Fruit fly (Drosophila melanogaster) whole organism, embryonic: ENCODE results near the gene Mfe2.

Source experiments
- Abd-B ChIP-seq: fragments of 200-800 bp; sonication (Bioruptor generic); optimal IDR thresholded peaks from 2 replicates; lab custom pipeline; 2018; ENCODE audit warnings: missing biosample characterization, mild to moderate bottlenecking, missing genetic modification characterization, moderate library complexity
- Atf3 ChIP-seq: fragments of 200-800 bp; sonication (Bioruptor generic); optimal IDR thresholded peaks from 3 replicates; lab custom pipeline; 2016; ENCODE audit warnings: missing biosample characterization, missing genetic modification characterization
- C15 ChIP-seq: fragments of 200-800 bp; sonication (Bioruptor generic); IDR thresholded peaks from 3 replicates; pipeline ENCODE4 v1.3.6; 2022; ENCODE audit warnings: missing biosample characterization, missing genetic modification characterization
- CG1024 ChIP-seq: fragments of 200-800 bp; sonication (Bioruptor generic); IDR thresholded peaks from 2 replicates; pipeline ENCODE4 v1.3.6; 2022; ENCODE audit warnings: missing biosample characterization, missing genetic modification characterization
- CG11695 ChIP-seq: fragments of 200-800 bp; sonication (Bioruptor generic); IDR thresholded peaks from 3 replicates; pipeline ENCODE4 v1.3.6; 2022; ENCODE audit warnings: missing biosample characterization, missing genetic modification characterization
- CG11723 ChIP-seq: fragments of 200-800 bp; sonication (Bioruptor generic); optimal IDR thresholded peaks from 2 replicates; lab custom pipeline; 2017; ENCODE audit warnings: missing biosample characterization, mild to moderate bottlenecking, missing genetic modification characterization
- CG12299 ChIP-seq: fragments of 200-800 bp; sonication (Bioruptor generic); optimal IDR thresholded peaks from 2 replicates; lab custom pipeline; 2018; ENCODE audit warnings: missing biosample characterization, mild to moderate bottlenecking, missing genetic modification characterization
- CG12391 ChIP-seq: fragments of 200-800 bp; sonication (Bioruptor generic); optimal IDR thresholded peaks from 3 replicates; lab custom pipeline; 2018; ENCODE audit warnings: missing biosample characterization, mild to moderate bottlenecking, missing genetic modification characterization, moderate library complexity
- CG1603 ChIP-seq: fragments of 200-800 bp; sonication (Bioruptor generic); optimal IDR thresholded peaks from 2 replicates; lab custom pipeline; 2019; ENCODE audit warnings: missing biosample characterization, mild to moderate bottlenecking, missing genetic modification characterization, moderate library complexity
- CG17359 ChIP-seq: fragments of 200-800 bp; sonication (Bioruptor generic); optimal IDR thresholded peaks from 3 replicates; lab custom pipeline; 2018; ENCODE audit warnings: missing biosample characterization, mild to moderate bottlenecking, missing genetic modification characterization, moderate library complexity
- CG17568 ChIP-seq: fragments of 200-800 bp; sonication (Bioruptor generic); optimal IDR thresholded peaks from 2 replicates; lab custom pipeline; 2018; ENCODE audit warnings: missing biosample characterization, mild to moderate bottlenecking, missing genetic modification characterization, moderate library complexity
- CG18476 ChIP-seq: fragments of 200-800 bp; sonication (Bioruptor generic); optimal IDR thresholded peaks from 2 replicates; lab custom pipeline; 2016; ENCODE audit warnings: missing biosample characterization, mild to moderate bottlenecking, missing genetic modification characterization
- CG2712 ChIP-seq: fragments of 200-800 bp; optimal IDR thresholded peaks from 3 replicates; lab custom pipeline; 2019; ENCODE audit warnings: missing biosample characterization, mild to moderate bottlenecking, missing genetic modification characterization, moderate library complexity
- CG2875 ChIP-seq: fragments of 200-800 bp; sonication (Bioruptor generic); optimal IDR thresholded peaks from 2 replicates; lab custom pipeline; 2017; ENCODE audit warnings: missing biosample characterization, mild to moderate bottlenecking, missing genetic modification characterization, missing genetic modification reagents
- CG3163 ChIP-seq: fragments of 200-800 bp; sonication (Bioruptor generic); optimal IDR thresholded peaks from 3 replicates; lab custom pipeline; 2016; ENCODE audit warnings: missing biosample characterization, missing genetic modification characterization
- CG32767 ChIP-seq: fragments of 200-800 bp; sonication (Bioruptor generic); IDR thresholded peaks from 2 replicates; pipeline ENCODE4 v1.3.6; 2022; ENCODE audit warnings: missing biosample characterization, missing genetic modification characterization
- CG3995 ChIP-seq: fragments of 200-800 bp; sonication (Bioruptor generic); optimal IDR thresholded peaks from 3 replicates; lab custom pipeline; 2016; ENCODE audit warnings: missing biosample characterization, missing genetic modification characterization
- CG6272 ChIP-seq: fragments of 200-800 bp; sonication (Bioruptor generic); IDR thresholded peaks from 2 replicates; pipeline ENCODE4 v1.3.6; 2022; ENCODE audit warnings: missing biosample characterization, missing genetic modification characterization
- CG6791 ChIP-seq: fragments of 200-800 bp; sonication (Bioruptor generic); IDR thresholded peaks from 3 replicates; pipeline ENCODE4 v1.3.6; 2022; ENCODE audit warnings: missing biosample characterization, missing genetic modification characterization; ENCODE audit not compliant: partially characterized antibody
- CG6813 ChIP-seq: fragments of 200-800 bp; sonication (Bioruptor generic); optimal IDR thresholded peaks from 2 replicates; lab custom pipeline; 2017; ENCODE audit warnings: missing biosample characterization, missing genetic modification characterization, mild to moderate bottlenecking, moderate library complexity, missing genetic modification reagents
- CG7786 ChIP-seq: fragments of 200-800 bp; sonication (Bioruptor generic); optimal IDR thresholded peaks from 2 replicates; lab custom pipeline; 2016; ENCODE audit warnings: missing biosample characterization, missing genetic modification characterization
- CoRest ChIP-seq: fragments of 200-800 bp; sonication (Bioruptor generic); optimal IDR thresholded peaks from 3 replicates; lab custom pipeline; 2018; ENCODE audit warnings: missing biosample characterization, mild to moderate bottlenecking, missing genetic modification characterization, moderate library complexity
- CrebB ChIP-seq: fragments of 200-800 bp; sonication (Bioruptor generic); optimal IDR thresholded peaks from 3 replicates; lab custom pipeline; 2018; ENCODE audit warnings: missing biosample characterization, mild to moderate bottlenecking, missing genetic modification characterization
- Dref ChIP-seq: fragments of 200-800 bp; sonication (Bioruptor generic); IDR thresholded peaks from 2 replicates; pipeline ENCODE4 v1.3.6; 2022; ENCODE audit warnings: missing biosample characterization, missing genetic modification characterization
- H2.0 ChIP-seq: fragments of 200-800 bp; sonication (Bioruptor generic); IDR thresholded peaks from 2 replicates; pipeline ENCODE4 v1.3.6; 2022; ENCODE audit warnings: missing biosample characterization, missing genetic modification characterization
- Myb ChIP-seq: fragments of 200-800 bp; sonication (Bioruptor generic); optimal IDR thresholded peaks from 2 replicates; lab custom pipeline; 2016; ENCODE audit warnings: missing biosample characterization, missing genetic modification characterization
- Opbp ChIP-seq: fragments of 200-800 bp; sonication (Bioruptor generic); IDR thresholded peaks from 3 replicates; pipeline ENCODE4 v1.3.6; 2022; ENCODE audit warnings: missing biosample characterization, missing genetic modification characterization; ENCODE audit not compliant: partially characterized antibody
- Ravus ChIP-seq: fragments of 200-800 bp; sonication (Bioruptor generic); IDR thresholded peaks from 2 replicates; pipeline ENCODE4 v1.3.6; 2022; ENCODE audit warnings: missing biosample characterization, missing genetic modification characterization
- Scr ChIP-seq: fragments of 200-800 bp; sonication (Bioruptor generic); IDR thresholded peaks from 2 replicates; pipeline ENCODE4 v1.3.6; 2022; ENCODE audit warnings: missing biosample characterization, missing genetic modification characterization; ENCODE audit not compliant: partially characterized antibody
- Sox100B ChIP-seq: fragments of 200-800 bp; sonication (Bioruptor generic); optimal IDR thresholded peaks from 3 replicates; lab custom pipeline; 2018; ENCODE audit warnings: missing biosample characterization, mild to moderate bottlenecking, missing genetic modification characterization
- Sox102F ChIP-seq: fragments of 200-800 bp; sonication (Bioruptor generic); optimal IDR thresholded peaks from 2 replicates; lab custom pipeline; 2018; ENCODE audit warnings: missing biosample characterization, mild to moderate bottlenecking, missing genetic modification characterization, moderate library complexity
- ash1 ChIP-seq: fragments of 200-800 bp; sonication (Bioruptor generic); optimal IDR thresholded peaks from 2 replicates; lab custom pipeline; 2018; ENCODE audit warnings: missing biosample characterization, mild to moderate bottlenecking, missing genetic modification characterization
- bab2 ChIP-seq: fragments of 200-800 bp; sonication (Bioruptor generic); optimal IDR thresholded peaks from 2 replicates; lab custom pipeline; 2016; ENCODE audit warnings: missing biosample characterization, missing genetic modification characterization
- bowl ChIP-seq: fragments of 200-800 bp; sonication (Bioruptor generic); IDR thresholded peaks from 2 replicates; pipeline ENCODE4 v1.3.6; 2022; ENCODE audit warnings: missing biosample characterization, missing genetic modification characterization
- chm ChIP-seq: fragments of 200-800 bp; sonication (Bioruptor generic); IDR thresholded peaks from 2 replicates; pipeline ENCODE4 v1.3.6; 2022; ENCODE audit warnings: missing biosample characterization, missing genetic modification characterization
- dimm ChIP-seq: fragments of 200-800 bp; sonication (Bioruptor generic); IDR thresholded peaks from 2 replicates; pipeline ENCODE4 v1.3.6; 2022; ENCODE audit warnings: missing biosample characterization, missing genetic modification characterization
- esg ChIP-seq: fragments of 200-800 bp; sonication (Bioruptor generic); conservative IDR thresholded peaks from 2 replicates; pipeline ENCODE4 v1.3.6; 2022; ENCODE audit warnings: missing biosample characterization, missing genetic modification characterization
- gce ChIP-seq: fragments of 200-800 bp; sonication (Bioruptor generic); IDR thresholded peaks from 3 replicates; pipeline ENCODE4 v1.3.6; 2022; ENCODE audit warnings: missing biosample characterization, missing genetic modification characterization
- grau ChIP-seq: fragments of 200-800 bp; optimal IDR thresholded peaks from 3 replicates; lab custom pipeline; 2019; ENCODE audit warnings: missing biosample characterization, mild to moderate bottlenecking, missing genetic modification characterization, moderate library complexity
- gsb-n ChIP-seq: fragments of 200-800 bp; sonication (Bioruptor generic); optimal IDR thresholded peaks from 3 replicates; lab custom pipeline; 2018; ENCODE audit warnings: missing biosample characterization, mild to moderate bottlenecking, missing genetic modification characterization
- jigr1 ChIP-seq: fragments of 200-800 bp; sonication (Bioruptor generic); IDR thresholded peaks from 3 replicates; pipeline ENCODE4 v1.3.6; 2022; ENCODE audit warnings: missing biosample characterization, missing genetic modification characterization
- kni ChIP-seq: fragments of 200-800 bp; sonication (Bioruptor generic); optimal IDR thresholded peaks from 3 replicates; lab custom pipeline; 2017; ENCODE audit warnings: mild to moderate bottlenecking, missing biosample characterization, missing genetic modification reagents, missing genetic modification characterization
- maf-S ChIP-seq: fragments of 200-800 bp; sonication (Bioruptor generic); optimal IDR thresholded peaks from 2 replicates; lab custom pipeline; 2016; ENCODE audit warnings: missing biosample characterization, missing genetic modification characterization
- nom ChIP-seq: fragments of 200-800 bp; sonication (Bioruptor generic); optimal IDR thresholded peaks from 2 replicates; lab custom pipeline; 2017; ENCODE audit warnings: missing biosample characterization, missing genetic modification characterization, mild to moderate bottlenecking, moderate library complexity, missing genetic modification reagents
- sc ChIP-seq, 3 experiments: fragments of >200 bp in 2 of 3; fragments of 200-800 bp in 1 of 3; sonication (Bioruptor generic) in 1 of 3; optimal IDR thresholded peaks; 2 replicates in 2 of 3; 3 replicates in 1 of 3; lab custom pipeline; 2017; ENCODE audit warnings: mild to moderate bottlenecking in 1 of 3, missing biosample characterization in 1 of 3, missing genetic modification characterization in 1 of 3, missing genetic modification reagents in 1 of 3
- shn ChIP-seq: fragments of 200-800 bp; sonication (Bioruptor generic); optimal IDR thresholded peaks from 3 replicates; lab custom pipeline; 2016; ENCODE audit warnings: missing biosample characterization, missing genetic modification characterization
- sr ChIP-seq: fragments of 200-800 bp; sonication (Bioruptor generic); IDR thresholded peaks from 3 replicates; pipeline ENCODE4 v1.3.6; 2022; ENCODE audit warnings: missing biosample characterization, missing genetic modification characterization
- tll ChIP-seq, 2 experiments: fragments of 200-800 bp in 1 of 2; fragments of >200 bp in 1 of 2; sonication (Bioruptor generic) in 1 of 2; optimal IDR thresholded peaks; 2 replicates each; lab custom pipeline; 2017 to 2019; ENCODE audit warnings: missing biosample characterization in 2 of 2, missing genetic modification characterization in 2 of 2, mild to moderate bottlenecking in 1 of 2, moderate library complexity in 1 of 2
- vvl ChIP-seq: fragments of 200-800 bp; sonication (Bioruptor generic); IDR thresholded peaks from 2 replicates; pipeline ENCODE4 v1.3.6; 2022; ENCODE audit warnings: missing biosample characterization, missing genetic modification characterization
- wor ChIP-seq: fragments of 200-800 bp; sonication (Bioruptor generic); IDR thresholded peaks from 2 replicates; pipeline ENCODE4 v1.3.6; 2022; ENCODE audit warnings: missing biosample characterization, missing genetic modification characterization

Mfe2 gene

DNA sequence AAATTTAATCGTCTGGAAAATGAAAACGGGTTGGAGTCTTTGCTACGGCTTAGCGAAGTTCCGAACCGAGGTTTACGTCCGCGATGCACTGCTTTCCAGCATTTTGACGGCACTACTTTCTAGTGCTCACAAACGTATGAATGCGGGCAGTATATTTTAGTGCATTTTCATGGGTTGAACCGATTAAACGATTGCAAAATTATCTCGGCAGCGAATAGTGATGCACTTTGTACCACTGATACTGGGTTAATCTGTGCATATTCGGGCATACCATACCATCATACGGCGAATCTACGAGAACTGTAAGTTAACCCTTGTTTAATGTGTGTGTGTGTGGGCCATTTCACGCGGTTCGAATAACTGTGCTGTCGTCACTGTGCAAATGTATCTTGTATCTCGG is at the start of gene Mfe2:
TSS of gene Mfe2 (plus strand) at position 157 of the 400 bp plus-strand sequence.
- TF ChIP-seq gsb-n (tag; lab: Kevin White, UChicago): peak; percentile 17
- no peak for TF ChIP-seq Opbp (GFP tag; lab: Robert Waterston, UW)
- no peak for TF ChIP-seq jigr1
- no peak for TF ChIP-seq H2.0 (GFP tag; lab: Robert Waterston, UW)
- peak; percentile 41 for TF ChIP-seq CG2712 (tag; lab: Kevin White, UChicago)
- TF ChIP-seq CG12391 (tag; lab: Kevin White, UChicago): peak; percentile 46
- TF ChIP-seq CG6791 (GFP tag; lab: Robert Waterston, UW): peak; percentile 51; the same call in 2 of the 3 replicates
- TF ChIP-seq CG17568 (GFP tag; lab: Kevin White, UChicago): no peak
- TF ChIP-seq sr: peak; percentile 40; the same call in 1 of the 3 replicates
- TF ChIP-seq chm (GFP tag; lab: Robert Waterston, UW): no peak
- TF ChIP-seq CG17359: peak; percentile 41
- no peak for TF ChIP-seq Sox100B
- TF ChIP-seq CG7786 (GFP tag; lab: Kevin White, UChicago): peak; percentile 77
- TF ChIP-seq Sox102F (GFP tag; lab: Kevin White, UChicago): no peak
- TF ChIP-seq Ravus (GFP tag; lab: Robert Waterston, UW): no peak
- TF ChIP-seq CG6272 (GFP tag; lab: Robert Waterston, UW): 0 out of 2 replicates have a peak, but pooled peaks have one; percentile 7
- peak; percentile 29 for TF ChIP-seq bab2 (GFP tag; lab: Kevin White, UChicago)
- no peak for TF ChIP-seq CG11723 (GFP tag; lab: Kevin White, UChicago)
- TF ChIP-seq maf-S: peak; percentile 49
- TF ChIP-seq CG1603 (tag; lab: Kevin White, UChicago): peak; percentile 90
- no peak for TF ChIP-seq sc (optimal IDR thresholded peaks at IDR 0.05; lab: Kevin White, UChicago)
- no peak for TF ChIP-seq sc (GFP tag; optimal IDR thresholded peaks at IDR 0.05; lab: Kevin White, UChicago)
- no peak for TF ChIP-seq gce (GFP tag; lab: Robert Waterston, UW)
- no peak for TF ChIP-seq CG12299
- no peak for TF ChIP-seq CrebB (tag; lab: Kevin White, UChicago)
- no peak for TF ChIP-seq dimm (GFP tag; lab: Robert Waterston, UW)
- TF ChIP-seq wor (GFP tag; lab: Robert Waterston, UW): no peak; the same call in 1 of the 2 replicates
- TF ChIP-seq CG18476 (GFP tag; lab: Kevin White, UChicago): no peak
- TF ChIP-seq CG32767 (GFP tag; lab: Robert Waterston, UW): no peak
- no peak for TF ChIP-seq bowl
- TF ChIP-seq Scr (GFP tag; lab: Robert Waterston, UW): peak; percentile 36; the same call in 1 of the 2 replicates
- peak; percentile 70 for TF ChIP-seq kni (GFP tag; lab: Kevin White, UChicago)
- peak; percentile 91 for TF ChIP-seq Myb (GFP tag; lab: Kevin White, UChicago)
- peak; percentile 94 for TF ChIP-seq nom (GFP tag; lab: Kevin White, UChicago)
- no peak for TF ChIP-seq esg (GFP tag; lab: Robert Waterston, UW)
- no peak for TF ChIP-seq CG11695 (GFP tag; lab: Robert Waterston, UW)
- no peak for TF ChIP-seq CG2875
- TF ChIP-seq vvl: peak; percentile 89
- peak; percentile 48 for TF ChIP-seq grau (tag; lab: Kevin White, UChicago)
- peak; percentile 50 for TF ChIP-seq CG3163 (GFP tag; lab: Kevin White, UChicago)
- TF ChIP-seq CG6813: peak; percentile 7
- peak; percentile 64 for TF ChIP-seq Abd-B (GFP tag; lab: Kevin White, UChicago)
- TF ChIP-seq Atf3 (GFP tag; lab: Kevin White, UChicago): no peak
- TF ChIP-seq tll (GFP tag; optimal IDR thresholded peaks at IDR 0.05; lab: Kevin White, UChicago): no peak
- TF ChIP-seq ash1 (GFP tag; lab: Kevin White, UChicago): no peak
- TF ChIP-seq Dref (GFP tag; lab: Robert Waterston, UW): peak; percentile 53
- peak; percentile 37 for TF ChIP-seq CG3995 (GFP tag; lab: Kevin White, UChicago)
- 0 out of 2 replicates have a peak, but pooled peaks have one; percentile 17 for TF ChIP-seq CG1024 (GFP tag; lab: Robert Waterston, UW)
- peak; percentile 41 for TF ChIP-seq CoRest (tag; lab: Kevin White, UChicago)
- TF ChIP-seq shn: peak; percentile 58
- TF ChIP-seq C15: no peak
